Worm (Caenorhabditis elegans) whole organism, L1 larva: ENCODE measurements around the gene C17C3.6.
A peak's percentile ranks its signal among the peaks of the same experiment; 100 is the strongest.

Source experiments
- C16A3.4 ChIP-seq: fragments of 150-350 bp; optimal IDR thresholded peaks from 2 replicates; lab custom pipeline; 2014; ENCODE audit warnings: missing biosample characterization, missing genetic modification characterization
- C34B4.2 ChIP-seq: sonication (generic microtip); optimal IDR thresholded peaks from 2 replicates; lab custom pipeline; 2017; ENCODE audit warnings: mild to moderate bottlenecking, missing genetic modification characterization, missing compliant biosample characterization
- F16B12.6 ChIP-seq: fragments of 150-350 bp; optimal IDR thresholded peaks from 2 replicates; lab custom pipeline; 2014; ENCODE audit warnings: missing biosample characterization, missing genetic modification characterization
- alr-1 ChIP-seq: fragments of 200-800 bp; sonication (Bioruptor generic); optimal IDR thresholded peaks from 2 replicates; lab custom pipeline; 2018; ENCODE audit warnings: borderline replicate concordance, mild to moderate bottlenecking, missing genetic modification characterization, missing compliant biosample characterization
- ceh-63 ChIP-seq: fragments of 200-800 bp; sonication (Bioruptor generic); optimal IDR thresholded peaks from 2 replicates; lab custom pipeline; 2018; ENCODE audit warnings: mild to moderate bottlenecking, missing genetic modification characterization, missing compliant biosample characterization
- ceh-8 ChIP-seq: fragments of 200-800 bp; sonication (Bioruptor generic); optimal IDR thresholded peaks from 2 replicates; lab custom pipeline; 2018; ENCODE audit warnings: mild to moderate bottlenecking, missing genetic modification characterization, moderate library complexity, missing compliant biosample characterization
- elt-3 ChIP-seq, 6 experiments: fragments of 150-350 bp in 1 of 6; sonication (generic microtip); optimal IDR thresholded peaks; 2 replicates each; lab custom pipeline; 2017 to 2018; ENCODE audit warnings: missing biosample characterization in 6 of 6, missing genetic modification characterization in 6 of 6, inconsistent platforms in 1 of 6
- ets-5 ChIP-seq: fragments of 200-800 bp; sonication (Bioruptor generic); IDR thresholded peaks from 2 replicates; pipeline ENCODE4 v1.3.6; 2022; ENCODE audit warnings: missing genetic modification characterization, missing compliant biosample characterization
- fkh-10 ChIP-seq: sonication (generic microtip); optimal IDR thresholded peaks from 2 replicates; lab custom pipeline; 2017; ENCODE audit warnings: missing biosample characterization, missing genetic modification reagents, missing genetic modification characterization
- fkh-4 ChIP-seq: sonication (generic microtip); optimal IDR thresholded peaks from 2 replicates; lab custom pipeline; 2016; ENCODE audit warnings: missing compliant biosample characterization, missing genetic modification characterization, borderline replicate concordance
- fkh-8 ChIP-seq: sonication (generic microtip); optimal IDR thresholded peaks from 2 replicates; lab custom pipeline; 2016; ENCODE audit warnings: mild to moderate bottlenecking, missing genetic modification characterization, missing compliant biosample characterization
- hlh-17 ChIP-seq: fragments of 200-800 bp; sonication (Bioruptor generic); optimal IDR thresholded peaks from 2 replicates; lab custom pipeline; 2018; ENCODE audit warnings: missing genetic modification characterization, mild to moderate bottlenecking, missing compliant biosample characterization, moderate library complexity, borderline replicate concordance
- hlh-4 ChIP-seq: sonication (generic microtip); optimal IDR thresholded peaks from 2 replicates; lab custom pipeline; 2016; ENCODE audit warnings: mild to moderate bottlenecking, missing genetic modification characterization, missing compliant biosample characterization
- jun-1 ChIP-seq: fragments of 150-350 bp; optimal IDR thresholded peaks from 2 replicates; lab custom pipeline; 2014; ENCODE audit warnings: missing biosample characterization, missing genetic modification reagents, missing genetic modification characterization
- lir-3 ChIP-seq: sonication (generic microtip); optimal IDR thresholded peaks from 2 replicates; lab custom pipeline; 2016; ENCODE audit warnings: mild to moderate bottlenecking, missing genetic modification characterization, moderate library complexity, missing compliant biosample characterization; ENCODE audit not compliant: poor library complexity
- lsy-2 ChIP-seq, 2 experiments: fragments of 150-350 bp; optimal IDR thresholded peaks; 2 replicates each; lab custom pipeline; 2014; ENCODE audit warnings: missing biosample characterization in 2 of 2, missing genetic modification characterization in 2 of 2
- mdl-1 ChIP-seq, 2 experiments: fragments of 150-350 bp; optimal IDR thresholded peaks; 2 replicates each; lab custom pipeline; 2014 to 2017; ENCODE audit warnings: missing biosample characterization in 2 of 2, missing genetic modification characterization in 2 of 2, inconsistent platforms in 1 of 2
- mef-2 ChIP-seq: fragments of 150-350 bp; optimal IDR thresholded peaks from 2 replicates; lab custom pipeline; 2014; ENCODE audit warnings: missing biosample characterization, missing genetic modification characterization
- mep-1 ChIP-seq: fragments of 150-350 bp; optimal IDR thresholded peaks from 2 replicates; lab custom pipeline; 2014; ENCODE audit warnings: missing biosample characterization, missing genetic modification characterization
- nhr-11 ChIP-seq: fragments of 150-350 bp; optimal IDR thresholded peaks from 2 replicates; lab custom pipeline; 2014; ENCODE audit warnings: missing biosample characterization, missing genetic modification characterization
- nhr-20 ChIP-seq: sonication (generic microtip); optimal IDR thresholded peaks from 2 replicates; lab custom pipeline; 2016; ENCODE audit warnings: mild to moderate bottlenecking, missing genetic modification characterization, missing compliant biosample characterization
- nhr-71 ChIP-seq: sonication (generic microtip); optimal IDR thresholded peaks from 2 replicates; lab custom pipeline; 2016; ENCODE audit warnings: mild to moderate bottlenecking, missing genetic modification characterization, moderate library complexity, missing compliant biosample characterization
- nhr-84 ChIP-seq: sonication (generic microtip); optimal IDR thresholded peaks from 2 replicates; lab custom pipeline; 2017; ENCODE audit warnings: missing biosample characterization, missing genetic modification characterization
- snpc-4 ChIP-seq: fragments of 150-350 bp; optimal IDR thresholded peaks from 2 replicates; lab custom pipeline; 2014; ENCODE audit warnings: missing biosample characterization, missing genetic modification characterization
- snu-23 ChIP-seq: sonication (generic microtip); optimal IDR thresholded peaks from 2 replicates; lab custom pipeline; 2016; ENCODE audit warnings: missing genetic modification characterization, missing compliant biosample characterization
- sox-4 ChIP-seq: sonication (generic microtip); optimal IDR thresholded peaks from 2 replicates; lab custom pipeline; 2016; ENCODE audit warnings: missing genetic modification characterization, missing compliant biosample characterization
- sptf-1 ChIP-seq: fragments of 150-350 bp; optimal IDR thresholded peaks from 2 replicates; lab custom pipeline; 2014; ENCODE audit warnings: missing biosample characterization, missing genetic modification characterization
- sup-37 ChIP-seq: fragments of 200-800 bp; sonication (Bioruptor generic); optimal IDR thresholded peaks from 2 replicates; lab custom pipeline; 2018; ENCODE audit warnings: mild to moderate bottlenecking, missing genetic modification characterization, missing compliant biosample characterization
- swsn-7 ChIP-seq: sonication (generic microtip); optimal IDR thresholded peaks from 2 replicates; lab custom pipeline; 2016; ENCODE audit warnings: missing genetic modification characterization, missing compliant biosample characterization
- tlp-1 ChIP-seq: fragments of 150-350 bp; optimal IDR thresholded peaks from 2 replicates; lab custom pipeline; 2014; ENCODE audit warnings: missing biosample characterization, missing genetic modification characterization
- unc-30 ChIP-seq: sonication (generic microtip); optimal IDR thresholded peaks from 2 replicates; lab custom pipeline; 2017; ENCODE audit warnings: missing biosample characterization, missing genetic modification characterization
- unc-98 ChIP-seq: fragments of 200-800 bp; sonication (Bioruptor generic); IDR thresholded peaks from 2 replicates; pipeline ENCODE4 v1.3.6; 2022; ENCODE audit warnings: missing genetic modification characterization, missing compliant biosample characterization
- xbp-1 ChIP-seq: sonication (generic microtip); optimal IDR thresholded peaks from 2 replicates; lab custom pipeline; 2016; ENCODE audit warnings: missing genetic modification characterization, missing compliant biosample characterization
- zip-4 ChIP-seq: fragments of 200-800 bp; sonication (Bioruptor generic); optimal IDR thresholded peaks from 2 replicates; lab custom pipeline; 2018; ENCODE audit warnings: mild to moderate bottlenecking, missing genetic modification characterization, moderate library complexity, missing compliant biosample characterization
- ztf-11 ChIP-seq, 2 experiments: sonication (generic microtip); optimal IDR thresholded peaks; 2 replicates each; lab custom pipeline; 2016 to 2017; ENCODE audit warnings: missing genetic modification characterization in 2 of 2, missing biosample characterization in 1 of 2, missing compliant biosample characterization in 1 of 2
- ztf-4 ChIP-seq: fragments of 150-350 bp; optimal IDR thresholded peaks from 2 replicates; lab custom pipeline; 2014; ENCODE audit warnings: missing biosample characterization, missing genetic modification characterization

Gene C17C3.6

DNA sequence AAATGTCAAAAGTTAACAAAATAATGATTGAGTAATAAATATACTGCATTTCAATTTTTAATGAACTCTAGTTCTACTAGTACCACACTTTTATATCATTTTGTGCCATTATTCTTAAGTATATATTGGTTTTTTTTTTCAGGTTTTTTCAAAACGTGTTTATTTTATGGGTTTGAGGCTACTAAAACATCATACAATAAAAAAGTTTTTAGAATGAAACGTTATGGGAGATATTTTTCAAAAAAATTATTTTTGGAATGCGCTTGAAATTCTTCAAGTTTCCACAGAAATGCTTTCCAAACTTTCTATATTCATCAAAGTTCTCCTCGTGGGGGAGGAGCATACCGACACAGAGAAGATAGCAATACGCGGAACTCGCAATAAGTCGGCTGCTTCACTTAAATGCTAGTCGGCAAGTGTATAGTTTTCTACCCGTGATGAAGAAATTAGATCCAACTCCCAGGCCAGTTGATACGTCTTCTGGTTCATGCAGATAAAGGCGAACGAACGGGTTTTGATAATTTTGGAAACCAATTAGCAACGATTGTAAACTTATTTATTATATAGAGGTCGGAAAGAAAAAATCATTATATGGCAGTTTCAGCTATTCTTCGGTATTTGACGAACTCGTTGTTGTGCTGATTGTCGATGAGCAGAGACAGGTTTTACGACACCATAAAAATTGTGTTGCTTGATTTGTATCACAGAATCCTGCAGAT lies 49.6 kb downstream of the C17C3.6 start, which contains the start of gene C17G10.10 (continued):
- no peak for TF ChIP-seq unc-98
- TF ChIP-seq F16B12.6 = peak; percentile 14
- TF ChIP-seq sup-37 (GFP tag; lab: Kevin White, UChicago) = peak; percentile 75
- TF ChIP-seq ceh-8 (GFP tag; lab: Kevin White, UChicago) = no peak
- peak; percentile 83 for TF ChIP-seq swsn-7 (tag; lab: Kevin White, UChicago)
- TF ChIP-seq nhr-11 (tag; lab: Kevin White, UChicago) = peak; percentile 35
- TF ChIP-seq xbp-1 (tag; lab: Kevin White, UChicago) = peak; percentile 63
- no peak for TF ChIP-seq sox-4
- TF ChIP-seq fkh-8 (tag; lab: Kevin White, UChicago) = no peak
- TF ChIP-seq mdl-1 (tag; optimal IDR thresholded peaks at IDR 0.05; lab: Kevin White, UChicago) = peak in 1 of 2 experiments; percentile 82
- TF ChIP-seq tlp-1 (tag; lab: Kevin White, UChicago) = no peak
- peak; percentile 54 to 70 for TF ChIP-seq lsy-2 (tag; optimal IDR thresholded peaks at IDR 0.05; lab: Kevin White, UChicago)
- TF ChIP-seq ets-5 (GFP tag; lab: Robert Waterston, UW) = no peak
- TF ChIP-seq ztf-11 (tag; optimal IDR thresholded peaks at IDR 0.05; lab: Kevin White, UChicago) = no peak
- TF ChIP-seq ceh-63 (GFP tag; lab: Kevin White, UChicago) = no peak
- TF ChIP-seq mep-1 (tag; lab: Kevin White, UChicago) = peak; percentile 60
- no peak for TF ChIP-seq fkh-4 (tag; lab: Kevin White, UChicago)
- TF ChIP-seq nhr-84 = no peak
- TF ChIP-seq C34B4.2 (tag; lab: Kevin White, UChicago) = no peak
- peak in 5 of 6 experiments; percentile 3 to 79 (median 48) for TF ChIP-seq elt-3 (tag; optimal IDR thresholded peaks at IDR 0.05; lab: Kevin White, UChicago)
- peak; percentile 43 for TF ChIP-seq zip-4 (GFP tag; lab: Kevin White, UChicago)
- no peak for TF ChIP-seq unc-30 (tag; lab: Kevin White, UChicago)
- no peak for TF ChIP-seq alr-1 (tag; lab: Kevin White, UChicago)
- TF ChIP-seq nhr-20 (tag; lab: Kevin White, UChicago) = peak; percentile 95
- TF ChIP-seq lir-3 = peak; percentile 28
- peak; percentile 59 for TF ChIP-seq hlh-17 (GFP tag; lab: Kevin White, UChicago)
- peak; percentile 99 for TF ChIP-seq snpc-4 (tag; lab: Kevin White, UChicago)
- TF ChIP-seq nhr-71 (tag; lab: Kevin White, UChicago) = peak; percentile 89
- no peak for TF ChIP-seq sptf-1 (tag; lab: Kevin White, UChicago)
- TF ChIP-seq ztf-4 (tag; lab: Kevin White, UChicago) = peak; percentile 73
- no peak for TF ChIP-seq mef-2 (tag; lab: Kevin White, UChicago)
- TF ChIP-seq hlh-4 = no peak
- peak; percentile 45 for TF ChIP-seq C16A3.4 (tag; lab: Kevin White, UChicago)
- peak; percentile 56 for TF ChIP-seq jun-1 (tag; lab: Kevin White, UChicago)
- peak; percentile 86 for TF ChIP-seq snu-23
- no peak for TF ChIP-seq fkh-10 (GFP tag; lab: Kevin White, UChicago)
